Worm (Caenorhabditis elegans): ENCODE data around the gene C03A3.9.

- TF ChIP-seq F13H6.1 (tag; optimal IDR thresholded peaks at IDR 0.05), result peak; percentile 12
- no peak for TF ChIP-seq pha-4 (tag; optimal IDR thresholded peaks at IDR 0.05)
These were observed 9.7 kb upstream of the C03A3.9 start, which contains the start of gene C03A3.1 for ce11 chrX:11257071-11257470.
